Fruit fly (Drosophila melanogaster) Kc167 (cell line): ENCODE data around the gene CG42814.

Experiments used
- Sin3A ChIP-seq: fragments of >200 bp; optimal IDR thresholded peaks from 2 replicates; lab custom pipeline; 2018; ENCODE audit warnings: missing external identifiers
- insv ChIP-seq: fragments of >200 bp; optimal IDR thresholded peaks from 3 replicates; lab custom pipeline; 2018; ENCODE audit warnings: missing external identifiers
- psq ChIP-seq: fragments of >200 bp; optimal IDR thresholded peaks from 2 replicates; lab custom pipeline; 2017; ENCODE audit warnings: missing external identifiers

- TF ChIP-seq insv (lab: Kevin White, UChicago) (no peak), psq (lab: Kevin White, UChicago) (no peak), Sin3A (no peak)
Observed at dm6 chr3R:27185933-27186571, 43.2 kb downstream of the CG42814 start.
